Fruit fly (Drosophila melanogaster) whole organism, embryonic: Measurements from ENCODE around the gene IleRS-m.
A peak's percentile ranks its signal among the peaks of the same experiment; 100 is the strongest.

Experiments
- ATbp ChIP-seq: fragments of 200-800 bp; sonication (Bioruptor generic); optimal IDR thresholded peaks from 2 replicates; lab custom pipeline; 2017; ENCODE audit warnings: missing biosample characterization, mild to moderate bottlenecking, missing genetic modification characterization, missing genetic modification reagents
- Aef1 ChIP-seq: fragments of 200-800 bp; sonication (Bioruptor generic); IDR thresholded peaks from 3 replicates; pipeline ENCODE4 v1.3.6; 2022; ENCODE audit warnings: missing biosample characterization, missing genetic modification characterization
- CG10209 ChIP-seq: fragments of 200-800 bp; sonication (Bioruptor generic); optimal IDR thresholded peaks from 3 replicates; lab custom pipeline; 2017; ENCODE audit warnings: missing biosample characterization, mild to moderate bottlenecking, missing genetic modification characterization, missing genetic modification reagents
- CG13296 ChIP-seq: fragments of 200-800 bp; sonication (Bioruptor generic); optimal IDR thresholded peaks from 3 replicates; lab custom pipeline; 2018; ENCODE audit warnings: missing biosample characterization, mild to moderate bottlenecking, missing genetic modification characterization
- CG13424 ChIP-seq: fragments of 200-800 bp; sonication (Bioruptor generic); optimal IDR thresholded peaks from 2 replicates; lab custom pipeline; 2019; ENCODE audit warnings: missing biosample characterization, mild to moderate bottlenecking, missing genetic modification characterization, moderate library complexity
- CG1529 ChIP-seq: fragments of 200-800 bp; sonication (Bioruptor generic); optimal IDR thresholded peaks from 3 replicates; lab custom pipeline; 2018; ENCODE audit warnings: missing biosample characterization, missing genetic modification characterization
- CG15514 ChIP-seq: fragments of 200-800 bp; sonication (Bioruptor generic); optimal IDR thresholded peaks from 3 replicates; lab custom pipeline; 2017; ENCODE audit warnings: missing biosample characterization, missing genetic modification characterization, mild to moderate bottlenecking, moderate library complexity, missing genetic modification reagents
- CG1602 ChIP-seq: fragments of 200-800 bp; sonication (Bioruptor generic); optimal IDR thresholded peaks from 3 replicates; lab custom pipeline; 2016; ENCODE audit warnings: missing biosample characterization, missing genetic modification characterization
- CG16779 ChIP-seq: fragments of 200-800 bp; sonication (Bioruptor generic); IDR thresholded peaks from 2 replicates; pipeline ENCODE4 v1.3.6; 2022; ENCODE audit warnings: missing biosample characterization, missing genetic modification characterization
- CG17186 ChIP-seq: fragments of 200-800 bp; sonication (Bioruptor generic); optimal IDR thresholded peaks from 3 replicates; lab custom pipeline; 2017; ENCODE audit warnings: missing biosample characterization, missing genetic modification reagents, missing genetic modification characterization
- CG17802 ChIP-seq: fragments of 200-800 bp; sonication (Bioruptor generic); optimal IDR thresholded peaks from 2 replicates; lab custom pipeline; 2018; ENCODE audit warnings: missing biosample characterization, mild to moderate bottlenecking, missing genetic modification characterization, moderate library complexity
- CG17829 ChIP-seq: fragments of 200-800 bp; optimal IDR thresholded peaks from 2 replicates; lab custom pipeline; 2019; ENCODE audit warnings: missing biosample characterization, mild to moderate bottlenecking, missing genetic modification characterization, moderate library complexity
- CG2875 ChIP-seq: fragments of 200-800 bp; sonication (Bioruptor generic); optimal IDR thresholded peaks from 2 replicates; lab custom pipeline; 2017; ENCODE audit warnings: missing biosample characterization, mild to moderate bottlenecking, missing genetic modification characterization, missing genetic modification reagents
- CG32532 ChIP-seq: fragments of 200-800 bp; sonication (Bioruptor generic); IDR thresholded peaks from 2 replicates; pipeline ENCODE4 v1.3.6; 2022; ENCODE audit warnings: missing biosample characterization, missing genetic modification characterization
- CG4424 ChIP-seq: fragments of 200-800 bp; sonication (Bioruptor generic); optimal IDR thresholded peaks from 3 replicates; lab custom pipeline; 2016; ENCODE audit warnings: missing biosample characterization, missing genetic modification characterization
- CG4707 ChIP-seq: fragments of 200-800 bp; sonication (Bioruptor generic); optimal IDR thresholded peaks from 2 replicates; lab custom pipeline; 2018; ENCODE audit warnings: missing biosample characterization, mild to moderate bottlenecking, missing genetic modification characterization, moderate library complexity
- CG4854 ChIP-seq: fragments of 200-800 bp; sonication (Bioruptor generic); optimal IDR thresholded peaks from 2 replicates; lab custom pipeline; 2016; ENCODE audit warnings: missing biosample characterization, missing genetic modification characterization, inconsistent platforms
- CG7987 ChIP-seq: fragments of 200-800 bp; sonication (Bioruptor generic); optimal IDR thresholded peaks from 2 replicates; lab custom pipeline; 2018; ENCODE audit warnings: missing biosample characterization, mild to moderate bottlenecking, missing genetic modification characterization, moderate library complexity
- CTCF ChIP-seq: fragments of 200-800 bp; sonication (Bioruptor generic); optimal IDR thresholded peaks from 2 replicates; lab custom pipeline; 2017; ENCODE audit warnings: missing biosample characterization, mild to moderate bottlenecking, missing genetic modification characterization, moderate library complexity
- CkIIα-i1 ChIP-seq: fragments of 200-800 bp; sonication (Bioruptor generic); IDR thresholded peaks from 2 replicates; pipeline ENCODE4 v1.3.6; 2022; ENCODE audit warnings: missing biosample characterization, missing genetic modification characterization
- Dad ChIP-seq: fragments of 200-800 bp; sonication (Bioruptor generic); optimal IDR thresholded peaks from 3 replicates; lab custom pipeline; 2016; ENCODE audit warnings: missing biosample characterization, missing genetic modification characterization
- Dbx ChIP-seq: fragments of 200-800 bp; sonication (Bioruptor generic); IDR thresholded peaks from 3 replicates; pipeline ENCODE4 v1.3.6; 2022; ENCODE audit warnings: missing biosample characterization, missing genetic modification characterization
- Dip2 ChIP-seq: fragments of 200-800 bp; sonication (Bioruptor generic); IDR thresholded peaks from 2 replicates; pipeline ENCODE4 v1.3.6; 2022; ENCODE audit warnings: missing biosample characterization, missing genetic modification characterization
- Doc2 ChIP-seq: fragments of 200-800 bp; sonication (Bioruptor generic); IDR thresholded peaks from 2 replicates; pipeline ENCODE4 v1.3.6; 2022; ENCODE audit warnings: missing biosample characterization, missing genetic modification characterization
- HHEX ChIP-seq: fragments of 200-800 bp; sonication (Bioruptor generic); optimal IDR thresholded peaks from 3 replicates; lab custom pipeline; 2017; ENCODE audit warnings: missing biosample characterization, mild to moderate bottlenecking, missing genetic modification characterization, missing genetic modification reagents
- Hmx ChIP-seq: fragments of 200-800 bp; sonication (Bioruptor generic); optimal IDR thresholded peaks from 2 replicates; lab custom pipeline; 2016; ENCODE audit warnings: missing biosample characterization, missing genetic modification characterization
- Hsf ChIP-seq: fragments of 200-800 bp; sonication (Bioruptor generic); optimal IDR thresholded peaks from 3 replicates; lab custom pipeline; 2016; ENCODE audit warnings: missing biosample characterization, missing genetic modification characterization
- Mes4 ChIP-seq: fragments of 200-800 bp; sonication (Bioruptor generic); optimal IDR thresholded peaks from 2 replicates; lab custom pipeline; 2016; ENCODE audit warnings: missing biosample characterization, missing genetic modification characterization
- Oaz ChIP-seq: fragments of 200-800 bp; sonication (Bioruptor generic); IDR thresholded peaks from 2 replicates; pipeline ENCODE4 v1.3.6; 2022; ENCODE audit warnings: missing biosample characterization, missing genetic modification characterization
- Ptx1 ChIP-seq: fragments of 200-800 bp; sonication (Bioruptor generic); IDR thresholded peaks from 2 replicates; pipeline ENCODE4 v1.3.6; 2022; ENCODE audit warnings: missing biosample characterization, missing genetic modification characterization
- ac ChIP-seq: fragments of 200-800 bp; sonication (Bioruptor generic); optimal IDR thresholded peaks from 3 replicates; lab custom pipeline; 2017; ENCODE audit warnings: missing biosample characterization, mild to moderate bottlenecking, missing genetic modification characterization
- amos ChIP-seq: fragments of 200-800 bp; sonication (Bioruptor generic); IDR thresholded peaks from 2 replicates; pipeline ENCODE4 v1.3.6; 2022; ENCODE audit warnings: missing biosample characterization, missing genetic modification characterization; ENCODE audit not compliant: partially characterized antibody
- chn ChIP-seq: fragments of 200-800 bp; sonication (Bioruptor generic); optimal IDR thresholded peaks from 2 replicates; lab custom pipeline; 2016; ENCODE audit warnings: missing biosample characterization, missing genetic modification characterization
- corto ChIP-seq: fragments of 200-800 bp; sonication (Bioruptor generic); optimal IDR thresholded peaks from 2 replicates; lab custom pipeline; 2016; ENCODE audit warnings: missing biosample characterization, mild to moderate bottlenecking, missing genetic modification characterization, moderate library complexity
- gsb-n ChIP-seq: fragments of 200-800 bp; sonication (Bioruptor generic); optimal IDR thresholded peaks from 3 replicates; lab custom pipeline; 2018; ENCODE audit warnings: missing biosample characterization, mild to moderate bottlenecking, missing genetic modification characterization
- ind ChIP-seq: fragments of 200-800 bp; sonication (Bioruptor generic); optimal IDR thresholded peaks from 3 replicates; lab custom pipeline; 2016; ENCODE audit warnings: missing biosample characterization, missing genetic modification characterization
- jumu ChIP-seq: fragments of 200-800 bp; sonication (Bioruptor generic); optimal IDR thresholded peaks from 3 replicates; lab custom pipeline; 2016; ENCODE audit warnings: missing biosample characterization, missing genetic modification characterization
- lab ChIP-seq: fragments of 200-800 bp; sonication (Bioruptor generic); optimal IDR thresholded peaks from 3 replicates; lab custom pipeline; 2017; ENCODE audit warnings: missing biosample characterization, missing genetic modification characterization, mild to moderate bottlenecking, moderate library complexity, missing genetic modification reagents
- lilli ChIP-seq: fragments of 200-800 bp; sonication (Bioruptor generic); optimal IDR thresholded peaks from 3 replicates; lab custom pipeline; 2016; ENCODE audit warnings: missing biosample characterization, missing genetic modification characterization
- maf-S ChIP-seq: fragments of 200-800 bp; sonication (Bioruptor generic); optimal IDR thresholded peaks from 2 replicates; lab custom pipeline; 2016; ENCODE audit warnings: missing biosample characterization, missing genetic modification characterization
- prd ChIP-seq, 3 experiments: fragments of >200 bp in 2 of 3; fragments of 200-800 bp in 1 of 3; sonication (Bioruptor generic) in 1 of 3; optimal IDR thresholded peaks in 2 of 3; IDR thresholded peaks in 1 of 3; 2 replicates in 2 of 3; 3 replicates in 1 of 3; pipeline versions ENCODE4 v1.3.6 to Lab custom; 2017 to 2022; ENCODE audit warnings: missing biosample characterization in 1 of 3, missing genetic modification characterization in 1 of 3
- row ChIP-seq: fragments of 200-800 bp; sonication (Bioruptor generic); IDR thresholded peaks from 3 replicates; pipeline ENCODE4 v1.3.6; 2022; ENCODE audit warnings: missing biosample characterization, missing genetic modification characterization
- schlank ChIP-seq: fragments of 200-800 bp; sonication (Bioruptor generic); optimal IDR thresholded peaks from 2 replicates; lab custom pipeline; 2018; ENCODE audit warnings: missing biosample characterization, mild to moderate bottlenecking, missing genetic modification characterization
- slou ChIP-seq: fragments of 200-800 bp; sonication (Bioruptor generic); optimal IDR thresholded peaks from 3 replicates; lab custom pipeline; 2016; ENCODE audit warnings: missing biosample characterization, missing genetic modification characterization
- slp2 ChIP-seq: fragments of 200-800 bp; sonication (Bioruptor generic); optimal IDR thresholded peaks from 2 replicates; lab custom pipeline; 2016; ENCODE audit warnings: missing biosample characterization, missing genetic modification characterization
- stwl ChIP-seq: fragments of 200-800 bp; sonication (Bioruptor generic); optimal IDR thresholded peaks from 3 replicates; lab custom pipeline; 2018; ENCODE audit warnings: missing biosample characterization, mild to moderate bottlenecking, missing genetic modification characterization, moderate library complexity
- tna ChIP-seq: fragments of 200-800 bp; sonication (Bioruptor generic); IDR thresholded peaks from 2 replicates; pipeline ENCODE4 v1.3.6; 2022; ENCODE audit warnings: missing biosample characterization, missing genetic modification characterization; ENCODE audit not compliant: partially characterized antibody
- unpg ChIP-seq: fragments of 200-800 bp; sonication (Bioruptor generic); optimal IDR thresholded peaks from 3 replicates; lab custom pipeline; 2018; ENCODE audit warnings: missing biosample characterization, mild to moderate bottlenecking, missing genetic modification characterization, moderate library complexity
- z ChIP-seq: fragments of 200-800 bp; sonication (Bioruptor generic); IDR thresholded peaks from 3 replicates; pipeline ENCODE4 v1.3.6; 2022; ENCODE audit warnings: missing biosample characterization, missing genetic modification characterization
- zfh1 ChIP-seq: fragments of 200-800 bp; sonication (Bioruptor generic); IDR thresholded peaks from 3 replicates; pipeline ENCODE4 v1.3.6; 2022; ENCODE audit warnings: missing biosample characterization, missing genetic modification characterization

IleRS-m gene

DNA sequence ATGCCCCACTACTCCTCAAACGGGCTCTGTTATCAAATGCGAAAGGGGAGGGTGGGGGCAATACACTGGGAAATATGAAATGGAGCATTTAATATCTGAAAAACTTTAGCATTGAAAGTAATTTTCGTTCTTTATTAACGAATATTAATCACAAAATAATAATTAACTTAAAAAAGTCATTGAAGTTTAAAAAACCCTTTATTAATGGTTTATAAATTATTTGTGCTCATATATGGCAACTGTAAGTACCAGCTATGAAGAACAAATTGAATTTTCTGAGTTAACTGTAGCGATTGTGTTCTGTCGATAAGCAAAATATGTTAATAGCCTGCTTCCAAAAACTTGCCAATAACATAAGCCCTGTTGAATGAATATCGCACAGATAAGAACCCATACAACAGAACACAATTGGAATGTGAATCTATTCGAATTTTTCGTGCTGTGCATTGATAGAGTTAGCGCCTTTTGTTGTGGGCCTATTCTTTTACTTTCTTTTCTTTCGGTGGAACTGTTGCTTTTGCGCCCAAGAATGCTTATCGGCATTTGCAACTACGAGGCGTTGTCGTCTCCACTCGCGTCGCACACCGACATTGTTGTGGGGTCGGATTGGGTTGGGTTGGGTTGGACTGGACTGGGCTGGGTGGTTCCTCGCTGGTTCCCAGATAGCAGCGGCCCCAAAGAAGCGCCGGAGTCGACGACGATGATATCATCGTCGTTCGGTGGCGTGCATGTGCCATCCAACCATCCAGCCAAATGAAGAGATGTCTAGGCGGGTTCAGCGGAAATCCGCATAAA, 39.1 kb upstream of the IleRS-m start (continued):
- peak; percentile 44 for TF ChIP-seq Hsf (GFP tag; lab: Kevin White, UChicago)
- no peak for TF ChIP-seq CG13296 (GFP tag; lab: Kevin White, UChicago)
- no peak for TF ChIP-seq maf-S (GFP tag; lab: Kevin White, UChicago)
- TF ChIP-seq CG4424 (GFP tag; lab: Kevin White, UChicago): peak; percentile 55
- TF ChIP-seq chn: no peak
- TF ChIP-seq gsb-n (tag; lab: Kevin White, UChicago): no peak
- TF ChIP-seq amos (GFP tag; lab: Robert Waterston, UW): no peak
- no peak for TF ChIP-seq CG16779 (GFP tag; lab: Robert Waterston, UW)
- no peak for TF ChIP-seq Dip2 (GFP tag; lab: Robert Waterston, UW)
- no peak for TF ChIP-seq CG4707 (GFP tag; lab: Kevin White, UChicago)
- no peak for TF ChIP-seq Aef1
- TF ChIP-seq prd (optimal IDR thresholded peaks at IDR 0.05; lab: Kevin White, UChicago): no peak
- no peak for TF ChIP-seq prd (GFP tag; IDR thresholded peaks at IDR 0.05; lab: Robert Waterston, UW)
- no peak for TF ChIP-seq slp2
- TF ChIP-seq ac (GFP tag; lab: Kevin White, UChicago): no peak
- TF ChIP-seq Doc2: no peak
- TF ChIP-seq unpg (GFP tag; lab: Kevin White, UChicago): no peak
- peak; percentile 35 for TF ChIP-seq lilli
- TF ChIP-seq ind (GFP tag; lab: Kevin White, UChicago): peak; percentile 40
- TF ChIP-seq CG10209 (GFP tag; lab: Kevin White, UChicago): peak; percentile 53
- TF ChIP-seq Hmx (GFP tag; lab: Kevin White, UChicago): no peak
- peak; percentile 32 for TF ChIP-seq CG1602 (GFP tag; lab: Kevin White, UChicago)
- TF ChIP-seq tna (GFP tag; lab: Robert Waterston, UW): no peak
- TF ChIP-seq Dad (GFP tag; lab: Kevin White, UChicago): no peak
- TF ChIP-seq CG4854 (GFP tag; lab: Kevin White, UChicago): no peak
- TF ChIP-seq CG17186 (GFP tag; lab: Kevin White, UChicago): no peak
- TF ChIP-seq CG17802 (tag; lab: Kevin White, UChicago): no peak
- no peak for TF ChIP-seq schlank (tag; lab: Kevin White, UChicago)
- TF ChIP-seq CG17829 (tag; lab: Kevin White, UChicago): peak; percentile 53
- TF ChIP-seq zfh1 (GFP tag; lab: Robert Waterston, UW): no peak
- peak; percentile 28 for TF ChIP-seq CG1529 (GFP tag; lab: Kevin White, UChicago)
- TF ChIP-seq CTCF (GFP tag; lab: Kevin White, UChicago): no peak
- TF ChIP-seq HHEX: peak; percentile 27
- TF ChIP-seq CG7987: no peak
- TF ChIP-seq Oaz (GFP tag; lab: Robert Waterston, UW): no peak
- TF ChIP-seq CG15514 (GFP tag; lab: Kevin White, UChicago): no peak
- TF ChIP-seq CG2875: peak; percentile 13
- no peak for TF ChIP-seq jumu
- no peak; the same call in 1 of the 2 replicates for TF ChIP-seq Ptx1
- TF ChIP-seq Dbx: no peak
- peak; percentile 61; the same call in 2 of the 3 replicates for TF ChIP-seq row (GFP tag; lab: Robert Waterston, UW)
- no peak for TF ChIP-seq slou (GFP tag; lab: Kevin White, UChicago)
- TF ChIP-seq CG32532 (GFP tag; lab: Robert Waterston, UW): no peak; the same call in 1 of the 2 replicates
- TF ChIP-seq corto (GFP tag; lab: Kevin White, UChicago): no peak
- TF ChIP-seq stwl (tag; lab: Kevin White, UChicago): no peak
- no peak for TF ChIP-seq Mes4 (GFP tag; lab: Kevin White, UChicago)
- TF ChIP-seq CG13424: peak; percentile 56
- TF ChIP-seq lab (GFP tag; lab: Kevin White, UChicago): peak; percentile 50
- peak; percentile 25 for TF ChIP-seq ATbp (GFP tag; lab: Kevin White, UChicago)
- TF ChIP-seq z (GFP tag; lab: Robert Waterston, UW): no peak
- TF ChIP-seq CkIIα-i1 (GFP tag; lab: Robert Waterston, UW): no peak
